Worm (Caenorhabditis elegans): Measurements from ENCODE around the gene F22E5.9.

Gene F22E5.9

DNA sequence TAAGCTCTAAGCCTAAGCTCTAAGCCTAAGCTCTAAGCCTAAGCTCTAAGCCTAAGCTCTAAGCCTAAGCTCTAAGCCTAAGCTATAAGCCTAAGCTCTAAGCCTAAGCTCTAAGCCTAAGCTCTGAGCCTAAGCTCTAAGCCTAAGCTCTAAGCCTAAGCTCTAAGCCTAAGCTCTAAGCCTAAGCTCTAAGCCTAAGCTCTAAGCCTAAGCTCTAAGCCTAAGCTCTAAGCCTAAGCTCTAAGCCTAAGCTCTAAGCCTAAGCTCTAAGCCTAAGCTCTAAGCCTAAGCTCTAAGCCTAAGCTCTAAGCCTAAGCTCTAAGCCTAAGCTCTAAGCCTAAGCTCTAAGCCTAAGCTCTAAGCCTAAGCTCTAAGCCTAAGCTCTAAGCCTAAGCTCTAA, 6.0 kb upstream of the F22E5.9 start:
- peak; percentile 89 for TF ChIP-seq dve-1 (tag; optimal IDR thresholded peaks at IDR 0.05)

DNA sequence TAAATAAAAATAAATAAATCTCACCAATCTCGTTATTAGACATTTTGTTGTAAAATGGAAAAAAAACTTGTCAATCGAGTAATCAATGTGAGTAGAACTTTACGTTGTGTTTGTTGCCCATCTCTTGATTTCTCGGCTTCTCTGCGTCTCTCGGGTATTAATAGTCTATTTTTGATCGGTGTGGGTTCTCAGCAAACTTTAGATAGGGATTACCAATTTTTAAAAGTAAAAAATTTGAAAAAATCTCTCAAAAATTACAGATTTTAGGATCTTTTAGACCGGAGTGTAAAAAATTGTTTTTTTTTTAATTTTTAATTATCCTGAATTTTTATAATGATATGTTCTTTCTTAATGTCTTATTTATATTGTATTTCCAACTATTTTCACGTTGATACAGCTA, 829 bp upstream of the F22E5.9 start, which contains the start of gene F22E5.21:
F22E5.21 (minus strand) TSS at position 101 of the 400 bp plus-strand sequence.
- TF ChIP-seq ceh-31 (tag; optimal IDR thresholded peaks at IDR 0.05): no peak
- no peak for TF ChIP-seq mec-3 (tag; optimal IDR thresholded peaks at IDR 0.05; ENCODE audit: borderline replicate concordance)

DNA sequence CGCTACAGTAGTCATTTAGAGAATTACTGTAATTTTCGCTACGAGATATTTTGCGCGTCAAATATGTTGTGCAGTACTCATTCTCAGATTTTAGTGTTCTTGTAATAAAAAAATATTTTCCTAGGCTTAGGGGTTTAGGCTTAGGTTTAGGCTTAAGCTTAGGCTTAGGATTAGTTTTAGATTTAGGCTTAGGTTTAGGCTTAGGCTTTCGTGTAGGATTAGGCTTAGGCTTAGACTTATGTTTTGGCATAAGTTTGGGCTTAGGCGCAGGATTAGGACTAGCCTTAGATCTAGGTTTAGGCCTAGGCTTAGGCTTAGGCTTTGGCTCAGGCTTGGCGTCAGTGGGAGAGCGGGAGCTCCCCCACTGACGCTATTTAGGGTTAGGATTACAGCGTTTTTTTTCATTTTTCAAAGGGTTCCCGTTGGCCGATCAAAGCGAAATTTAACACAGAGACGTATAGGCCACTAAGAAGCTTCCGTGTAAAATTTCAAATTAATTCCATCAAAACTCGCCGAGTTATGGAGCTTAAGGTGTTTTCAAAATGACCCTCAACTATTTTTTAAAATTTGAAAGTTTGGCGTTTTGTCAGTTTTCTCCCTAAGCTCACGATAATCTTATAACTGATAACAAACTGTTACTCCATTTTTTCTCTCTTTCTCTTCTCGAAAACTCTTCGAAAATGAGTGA, 1.4 kb downstream of the F22E5.9 start, which contains the start of gene F22E5.8:
F22E5.8 (plus strand) TSS at position 638 of the 688 bp plus-strand sequence.
- peak; percentile 75 for TF ChIP-seq dve-1 (tag; optimal IDR thresholded peaks at IDR 0.05)

DNA sequence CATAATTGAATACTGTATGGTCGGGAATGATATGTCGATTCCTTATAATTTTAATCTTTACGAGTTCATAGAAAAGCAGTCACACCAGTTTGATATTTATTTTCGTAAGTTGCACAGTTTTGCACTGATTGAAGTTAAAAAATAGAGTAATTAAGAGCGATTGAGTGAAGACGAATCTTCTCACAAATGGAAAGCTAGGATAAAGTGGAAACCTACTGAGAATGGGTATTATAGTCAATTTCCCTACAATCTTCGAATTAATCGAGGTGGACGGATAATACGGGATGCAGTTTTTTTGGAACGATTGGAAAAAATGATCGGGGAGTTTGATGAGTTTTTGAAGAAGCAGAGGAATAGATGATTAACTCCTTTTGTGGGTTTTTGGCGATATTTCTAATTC, 2.8 kb downstream of the F22E5.9 start, which contains the start of gene F22E5.23:
F22E5.23 (plus strand) TSS at position 301 of the 400 bp plus-strand sequence.
- TF ChIP-seq tbx-2 (tag; optimal IDR thresholded peaks at IDR 0.05) (no peak), fax-1 (tag; optimal IDR thresholded peaks at IDR 0.05) (no peak), lin-11 (tag; optimal IDR thresholded peaks at IDR 0.05) (no peak), che-1 (tag; optimal IDR thresholded peaks at IDR 0.05) (no peak), elt-4 (tag; optimal IDR thresholded peaks at IDR 0.05) (no peak), odd-2 (tag; optimal IDR thresholded peaks at IDR 0.05) (no peak), unc-42 (tag; optimal IDR thresholded peaks at IDR 0.05) (no peak)

DNA sequence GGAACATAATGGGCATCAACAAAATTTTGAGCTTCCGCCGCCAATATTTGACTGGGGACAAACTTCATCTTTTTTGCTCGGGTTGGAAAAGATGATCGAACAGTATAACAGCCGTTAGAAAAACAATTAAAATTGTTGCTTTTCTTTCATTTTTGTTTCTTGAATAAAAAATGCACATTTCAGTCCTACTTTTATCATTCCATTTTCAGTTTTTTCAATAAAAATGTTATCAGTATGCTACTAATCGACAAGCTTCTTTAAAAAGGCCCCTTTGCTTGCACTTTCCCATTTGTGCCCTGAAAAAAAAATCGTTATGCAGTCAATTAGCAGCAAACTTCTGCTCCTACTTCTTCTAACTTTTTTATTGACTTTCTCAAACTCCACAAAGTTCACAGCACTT, 3.6 kb downstream of the F22E5.9 start, which contains the start of gene F22E5.7:
F22E5.7 (plus strand) TSS at position 301 of the 400 bp plus-strand sequence.
- no peak for TF ChIP-seq K02D7.2 (tag; optimal IDR thresholded peaks at IDR 0.05)
- no peak for TF ChIP-seq zip-5 (tag; optimal IDR thresholded peaks at IDR 0.05)
- TF ChIP-seq nhr-232 (tag; optimal IDR thresholded peaks at IDR 0.05): no peak
- TF ChIP-seq pag-3 (tag; optimal IDR thresholded peaks at IDR 0.05; ENCODE audit: borderline replicate concordance): no peak
- no peak for TF ChIP-seq dve-1 (tag; optimal IDR thresholded peaks at IDR 0.05)
- no peak for TF ChIP-seq pha-2 (tag; optimal IDR thresholded peaks at IDR 0.05)
- TF ChIP-seq ahr-1 (tag; optimal IDR thresholded peaks at IDR 0.05): no peak
- TF ChIP-seq mec-3 (tag; optimal IDR thresholded peaks at IDR 0.05; ENCODE audit: borderline replicate concordance): no peak
- no peak for TF ChIP-seq sox-2 (GFP tag; IDR thresholded peaks at IDR 0.05)
- TF ChIP-seq syd-9 (tag; optimal IDR thresholded peaks at IDR 0.05): no peak
- no peak for TF ChIP-seq eyg-1 (tag; optimal IDR thresholded peaks at IDR 0.05)
- no peak for TF ChIP-seq unc-55 (GFP tag; optimal IDR thresholded peaks at IDR 0.05)
- no peak for TF ChIP-seq ceh-22 (tag; optimal IDR thresholded peaks at IDR 0.05)
- TF ChIP-seq ceh-24 (tag; optimal IDR thresholded peaks at IDR 0.05): no peak
- no peak for TF ChIP-seq hlh-8 (tag; optimal IDR thresholded peaks at IDR 0.05)
- TF ChIP-seq ceh-2 (tag; optimal IDR thresholded peaks at IDR 0.05): no peak
- TF ChIP-seq hlh-15 (tag; optimal IDR thresholded peaks at IDR 0.05): no peak
- no peak for TF ChIP-seq elt-4 (tag; optimal IDR thresholded peaks at IDR 0.05)

DNA sequence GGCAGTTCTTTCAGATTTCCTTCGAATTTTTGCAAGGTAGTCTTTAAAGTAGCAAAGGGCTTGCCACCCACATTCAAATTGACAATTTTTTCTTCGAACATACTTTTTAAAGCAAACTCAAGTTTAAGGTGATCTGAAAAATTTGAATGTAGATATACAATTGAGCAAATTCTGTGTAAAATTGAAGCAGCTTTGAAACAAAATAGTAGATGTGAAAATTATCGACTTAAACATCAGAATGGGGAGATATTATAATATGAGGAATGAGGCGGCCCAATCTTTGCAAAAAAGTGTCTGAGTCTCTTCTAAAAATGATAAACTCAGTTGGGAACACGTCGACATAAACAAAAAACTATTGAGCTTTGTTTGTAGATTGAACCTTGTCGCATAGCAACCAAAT, 6.3 kb downstream of the F22E5.9 start, which contains the start of gene F22E5.11:
F22E5.11 (minus strand) TSS at position 101 of the 400 bp plus-strand sequence.
- TF ChIP-seq nhr-11 (tag; optimal IDR thresholded peaks at IDR 0.05) (no peak), hlh-8 (tag; optimal IDR thresholded peaks at IDR 0.05) (no peak), ztf-16 (tag; optimal IDR thresholded peaks at IDR 0.05) (no peak), ceh-31 (tag; optimal IDR thresholded peaks at IDR 0.05) (no peak), ceh-45 (GFP tag; IDR thresholded peaks at IDR 0.05) (no peak), zip-5 (tag; optimal IDR thresholded peaks at IDR 0.05) (no peak), sdc-2 (tag; optimal IDR thresholded peaks at IDR 0.05) (no peak), ref-2 (tag; optimal IDR thresholded peaks at IDR 0.05) (no peak), Y22D7AL.16 (tag; optimal IDR thresholded peaks at IDR 0.05) (no peak), pha-2 (tag; optimal IDR thresholded peaks at IDR 0.05) (no peak), pat-9 (tag; optimal IDR thresholded peaks at IDR 0.05) (no peak), K02D7.2 (tag; optimal IDR thresholded peaks at IDR 0.05) (no peak), mec-3 (tag; optimal IDR thresholded peaks at IDR 0.05; ENCODE audit: borderline replicate concordance) (no peak), elt-4 (tag; optimal IDR thresholded peaks at IDR 0.05) (no peak), fax-1 (tag; optimal IDR thresholded peaks at IDR 0.05) (no peak)

Data from whole organism, late embryonic.